Worm (Caenorhabditis elegans) whole organism, mixed stage, embryonic: Measurements from ENCODE around the gene kqt-1.

ENCODE experiments used
- ceh-83 ChIP-seq: fragments of 200-800 bp; sonication (Bioruptor generic); optimal IDR thresholded peaks from 2 replicates; lab custom pipeline; 2018; ENCODE audit warnings: mild to moderate bottlenecking, missing genetic modification characterization, missing compliant biosample characterization
- cnd-1 ChIP-seq: fragments of 200-800 bp; sonication (Bioruptor generic); optimal IDR thresholded peaks from 2 replicates; lab custom pipeline; 2018; ENCODE audit warnings: mild to moderate bottlenecking, missing genetic modification characterization, missing compliant biosample characterization
- hlh-1 ChIP-seq: fragments of 150-350 bp; optimal IDR thresholded peaks from 2 replicates; lab custom pipeline; 2014; ENCODE audit warnings: missing biosample characterization, missing genetic modification reagents, missing genetic modification characterization
- lsy-2 ChIP-seq: fragments of 150-350 bp; optimal IDR thresholded peaks from 2 replicates; lab custom pipeline; 2014; ENCODE audit warnings: missing biosample characterization, missing genetic modification characterization
- mep-1 ChIP-seq: fragments of 150-350 bp; optimal IDR thresholded peaks from 2 replicates; lab custom pipeline; 2017; ENCODE audit warnings: missing biosample characterization, missing genetic modification reagents, missing genetic modification characterization, inconsistent platforms
- nhr-28 ChIP-seq: fragments of 150-350 bp; optimal IDR thresholded peaks from 2 replicates; lab custom pipeline; 2014; ENCODE audit warnings: missing biosample characterization, missing genetic modification characterization
- nhr-76 ChIP-seq: sonication (generic microtip); optimal IDR thresholded peaks from 2 replicates; lab custom pipeline; 2017; ENCODE audit warnings: missing biosample characterization, missing genetic modification characterization
- sptf-1 ChIP-seq: sonication (generic microtip); optimal IDR thresholded peaks from 2 replicates; lab custom pipeline; 2017; ENCODE audit warnings: mild to moderate bottlenecking, missing genetic modification characterization, moderate library complexity, missing compliant biosample characterization
- tbx-8 ChIP-seq: fragments of 200-800 bp; sonication (Bioruptor generic); optimal IDR thresholded peaks from 2 replicates; lab custom pipeline; 2018; ENCODE audit warnings: mild to moderate bottlenecking, missing genetic modification characterization, moderate library complexity, missing compliant biosample characterization
- unc-62 ChIP-seq: fragments of 150-350 bp; optimal IDR thresholded peaks from 2 replicates; lab custom pipeline; 2014; ENCODE audit warnings: missing biosample characterization, missing genetic modification reagents, missing genetic modification characterization
- zip-8 ChIP-seq: fragments of 150-350 bp; optimal IDR thresholded peaks from 2 replicates; lab custom pipeline; 2014; ENCODE audit warnings: missing biosample characterization, missing genetic modification characterization
- ztf-11 ChIP-seq: fragments of 150-350 bp; optimal IDR thresholded peaks from 2 replicates; lab custom pipeline; 2014; ENCODE audit warnings: missing biosample characterization, missing genetic modification characterization

DNA sequence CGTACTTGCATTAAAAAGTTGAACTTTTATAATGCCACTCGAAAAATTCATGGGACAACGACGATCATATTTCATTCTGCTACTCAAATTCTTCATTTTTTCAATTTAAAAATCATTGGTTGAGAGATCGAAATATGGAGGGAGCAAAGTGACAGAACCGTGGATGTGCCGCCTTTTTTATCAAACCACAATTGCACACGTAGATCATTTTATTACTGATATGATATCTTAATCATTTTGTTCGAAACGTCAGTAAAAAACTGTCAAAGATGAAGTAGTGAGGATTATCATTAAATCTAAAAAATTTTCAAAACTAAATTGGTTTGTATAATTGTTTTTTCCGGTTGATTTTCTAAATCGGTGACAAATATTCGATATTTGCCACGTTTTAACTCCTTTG is 35.3 kb downstream of the kqt-1 start:
- TF ChIP-seq mep-1 (tag; lab: Kevin White, UChicago) (no peak), cnd-1 (tag; lab: Kevin White, UChicago) (no peak), nhr-76 (tag; lab: Kevin White, UChicago) (no peak), ztf-11 (tag; lab: Kevin White, UChicago) (no peak), tbx-8 (GFP tag; lab: Kevin White, UChicago) (no peak), nhr-28 (tag; lab: Kevin White, UChicago) (no peak), unc-62 (GFP tag; lab: Kevin White, UChicago) (no peak), zip-8 (tag; lab: Kevin White, UChicago) (no peak), sptf-1 (no peak), ceh-83 (GFP tag; lab: Kevin White, UChicago) (no peak), lsy-2 (no peak), hlh-1 (tag; lab: Kevin White, UChicago) (no peak)
